Fruit fly (Drosophila melanogaster) whole organism, embryonic: ENCODE results near the gene CG2129.
A peak's percentile ranks its signal among the peaks of the same experiment; 100 is the strongest.

Experiments
- Adf1 ChIP-seq: fragments of 200-800 bp; sonication (Bioruptor generic); IDR thresholded peaks from 2 replicates; pipeline ENCODE4 v1.3.6; 2022; ENCODE audit warnings: missing biosample characterization, missing genetic modification characterization
- CG1024 ChIP-seq: fragments of 200-800 bp; sonication (Bioruptor generic); IDR thresholded peaks from 2 replicates; pipeline ENCODE4 v1.3.6; 2022; ENCODE audit warnings: missing biosample characterization, missing genetic modification characterization
- CG12071 ChIP-seq: fragments of 200-800 bp; sonication (Bioruptor generic); optimal IDR thresholded peaks from 3 replicates; lab custom pipeline; 2018; ENCODE audit warnings: missing biosample characterization, mild to moderate bottlenecking, missing genetic modification characterization
- CG12236 ChIP-seq: fragments of 200-800 bp; sonication (Bioruptor generic); optimal IDR thresholded peaks from 2 replicates; lab custom pipeline; 2016; ENCODE audit warnings: missing biosample characterization, missing genetic modification characterization
- CG13775 ChIP-seq: fragments of 200-800 bp; sonication (Bioruptor generic); optimal IDR thresholded peaks from 3 replicates; lab custom pipeline; 2017; ENCODE audit warnings: missing biosample characterization, mild to moderate bottlenecking, missing genetic modification characterization
- CG13894 ChIP-seq: fragments of 200-800 bp; sonication (Bioruptor generic); optimal IDR thresholded peaks from 3 replicates; lab custom pipeline; 2018; ENCODE audit warnings: missing biosample characterization, mild to moderate bottlenecking, missing genetic modification characterization, moderate library complexity
- CG14050 ChIP-seq: fragments of 200-800 bp; sonication (Bioruptor generic); IDR thresholded peaks from 3 replicates; pipeline ENCODE4 v1.3.6; 2022; ENCODE audit warnings: missing biosample characterization, missing genetic modification characterization
- CG15011 ChIP-seq: fragments of 200-800 bp; sonication (Bioruptor generic); optimal IDR thresholded peaks from 3 replicates; lab custom pipeline; 2018; ENCODE audit warnings: missing biosample characterization, mild to moderate bottlenecking, missing genetic modification characterization
- CG15073 ChIP-seq: fragments of 200-800 bp; sonication (Bioruptor generic); optimal IDR thresholded peaks from 2 replicates; lab custom pipeline; 2016; ENCODE audit warnings: missing biosample characterization, missing genetic modification characterization
- CG15696 ChIP-seq: fragments of 200-800 bp; sonication (Bioruptor generic); optimal IDR thresholded peaks from 2 replicates; lab custom pipeline; 2019; ENCODE audit warnings: missing biosample characterization, mild to moderate bottlenecking, missing genetic modification characterization, moderate library complexity
- CG1603 ChIP-seq: fragments of 200-800 bp; sonication (Bioruptor generic); optimal IDR thresholded peaks from 2 replicates; lab custom pipeline; 2019; ENCODE audit warnings: missing biosample characterization, mild to moderate bottlenecking, missing genetic modification characterization, moderate library complexity
- CG1647 ChIP-seq: fragments of 200-800 bp; sonication (Bioruptor generic); optimal IDR thresholded peaks from 3 replicates; lab custom pipeline; 2016; ENCODE audit warnings: missing biosample characterization, missing genetic modification characterization
- CG16815 ChIP-seq: fragments of 200-800 bp; sonication (Bioruptor generic); optimal IDR thresholded peaks from 3 replicates; lab custom pipeline; 2017; ENCODE audit warnings: missing biosample characterization, mild to moderate bottlenecking, missing genetic modification characterization
- CG17568 ChIP-seq: fragments of 200-800 bp; sonication (Bioruptor generic); optimal IDR thresholded peaks from 2 replicates; lab custom pipeline; 2018; ENCODE audit warnings: missing biosample characterization, mild to moderate bottlenecking, missing genetic modification characterization, moderate library complexity
- CG2678 ChIP-seq: fragments of 200-800 bp; sonication (Bioruptor generic); optimal IDR thresholded peaks from 3 replicates; lab custom pipeline; 2019; ENCODE audit warnings: missing biosample characterization, mild to moderate bottlenecking, missing genetic modification characterization, moderate library complexity
- CG3726 ChIP-seq: fragments of 200-800 bp; sonication (Bioruptor generic); IDR thresholded peaks from 3 replicates; pipeline ENCODE4, ENCODE4 v1.3.6; 2022; ENCODE audit warnings: missing biosample characterization, missing genetic modification characterization
- CG4282 ChIP-seq: fragments of 200-800 bp; sonication (Bioruptor generic); optimal IDR thresholded peaks from 2 replicates; lab custom pipeline; 2016; ENCODE audit warnings: missing biosample characterization, missing genetic modification characterization
- CG4404 ChIP-seq: fragments of 200-800 bp; sonication (Bioruptor generic); IDR thresholded peaks from 2 replicates; pipeline ENCODE4 v1.3.6; 2022; ENCODE audit warnings: missing biosample characterization, missing genetic modification characterization
- CG4617 ChIP-seq: fragments of 200-800 bp; sonication (Bioruptor generic); optimal IDR thresholded peaks from 3 replicates; lab custom pipeline; 2016; ENCODE audit warnings: missing biosample characterization, missing genetic modification characterization, borderline replicate concordance
- CG4730 ChIP-seq: fragments of 200-800 bp; sonication (Bioruptor generic); IDR thresholded peaks from 2 replicates; pipeline ENCODE4 v1.3.6; 2022; ENCODE audit warnings: missing biosample characterization, missing genetic modification characterization
- CG6272 ChIP-seq: fragments of 200-800 bp; sonication (Bioruptor generic); IDR thresholded peaks from 2 replicates; pipeline ENCODE4 v1.3.6; 2022; ENCODE audit warnings: missing biosample characterization, missing genetic modification characterization
- CG7786 ChIP-seq: fragments of 200-800 bp; sonication (Bioruptor generic); optimal IDR thresholded peaks from 2 replicates; lab custom pipeline; 2016; ENCODE audit warnings: missing biosample characterization, missing genetic modification characterization
- CG9797 ChIP-seq: fragments of 200-800 bp; sonication (Bioruptor generic); optimal IDR thresholded peaks from 3 replicates; lab custom pipeline; 2018; ENCODE audit warnings: missing biosample characterization, mild to moderate bottlenecking, missing genetic modification characterization
- CoRest ChIP-seq: fragments of 200-800 bp; sonication (Bioruptor generic); optimal IDR thresholded peaks from 3 replicates; lab custom pipeline; 2018; ENCODE audit warnings: missing biosample characterization, mild to moderate bottlenecking, missing genetic modification characterization, moderate library complexity
- CrebB ChIP-seq: fragments of 200-800 bp; sonication (Bioruptor generic); optimal IDR thresholded peaks from 3 replicates; lab custom pipeline; 2018; ENCODE audit warnings: missing biosample characterization, mild to moderate bottlenecking, missing genetic modification characterization
- Ets97D ChIP-seq: fragments of 200-800 bp; sonication (Bioruptor generic); optimal IDR thresholded peaks from 3 replicates; lab custom pipeline; 2016; ENCODE audit warnings: missing biosample characterization, missing genetic modification characterization
- HLHmδ ChIP-seq: fragments of 200-800 bp; sonication (Bioruptor generic); optimal IDR thresholded peaks from 2 replicates; lab custom pipeline; 2018; ENCODE audit warnings: missing biosample characterization, mild to moderate bottlenecking, missing genetic modification characterization, moderate library complexity
- Hmr ChIP-seq: fragments of 200-800 bp; sonication (Bioruptor generic); optimal IDR thresholded peaks from 3 replicates; lab custom pipeline; 2017; ENCODE audit warnings: mild to moderate bottlenecking, missing biosample characterization, missing genetic modification reagents, missing genetic modification characterization
- Hr39 ChIP-seq: fragments of >200 bp; optimal IDR thresholded peaks from 2 replicates; lab custom pipeline; 2017
- MBD-R2 ChIP-seq: fragments of 200-800 bp; sonication (Bioruptor generic); IDR thresholded peaks from 2 replicates; pipeline ENCODE4 v1.3.6; 2022; ENCODE audit warnings: missing biosample characterization, missing genetic modification characterization
- Nf-YB ChIP-seq: fragments of 200-800 bp; sonication (Bioruptor generic); optimal IDR thresholded peaks from 3 replicates; lab custom pipeline; 2019; ENCODE audit warnings: missing biosample characterization, mild to moderate bottlenecking, missing genetic modification characterization, moderate library complexity
- Rfx ChIP-seq: fragments of 200-800 bp; sonication (Bioruptor generic); IDR thresholded peaks from 2 replicates; pipeline ENCODE4 v1.3.6; 2022; ENCODE audit warnings: missing biosample characterization, missing genetic modification characterization
- Sin3A ChIP-seq: fragments of >200 bp; optimal IDR thresholded peaks from 2 replicates; lab custom pipeline; 2018
- ab ChIP-seq: fragments of 200-800 bp; sonication (Bioruptor generic); optimal IDR thresholded peaks from 2 replicates; lab custom pipeline; 2016; ENCODE audit warnings: missing biosample characterization, missing genetic modification characterization
- amos ChIP-seq: fragments of 200-800 bp; sonication (Bioruptor generic); IDR thresholded peaks from 2 replicates; pipeline ENCODE4 v1.3.6; 2022; ENCODE audit warnings: missing biosample characterization, missing genetic modification characterization; ENCODE audit not compliant: partially characterized antibody
- aop ChIP-seq: fragments of 200-800 bp; sonication (Bioruptor generic); IDR thresholded peaks from 2 replicates; pipeline ENCODE4 v1.3.6; 2022; ENCODE audit warnings: missing biosample characterization, missing genetic modification characterization
- cad ChIP-seq: fragments of >200 bp; optimal IDR thresholded peaks from 2 replicates; lab custom pipeline; 2017; ENCODE audit warnings: missing biosample characterization, missing genetic modification characterization
- cas ChIP-seq: fragments of 200-800 bp; sonication (Bioruptor generic); IDR thresholded peaks from 2 replicates; pipeline ENCODE4 v1.3.6; 2022; ENCODE audit warnings: missing biosample characterization, missing genetic modification characterization
- dmrt11E ChIP-seq: fragments of 200-800 bp; sonication (Bioruptor generic); optimal IDR thresholded peaks from 3 replicates; lab custom pipeline; 2018; ENCODE audit warnings: missing biosample characterization, mild to moderate bottlenecking, missing genetic modification characterization, moderate library complexity
- ewg ChIP-seq: fragments of 200-800 bp; sonication (Bioruptor generic); optimal IDR thresholded peaks from 3 replicates; lab custom pipeline; 2017; ENCODE audit warnings: mild to moderate bottlenecking, missing biosample characterization, missing genetic modification reagents, missing genetic modification characterization
- ftz-f1 ChIP-seq: fragments of 200-800 bp; sonication (Bioruptor generic); optimal IDR thresholded peaks from 2 replicates; lab custom pipeline; 2016; ENCODE audit warnings: missing biosample characterization, missing genetic modification characterization
- fu2 ChIP-seq: fragments of 200-800 bp; sonication (Bioruptor generic); optimal IDR thresholded peaks from 2 replicates; lab custom pipeline; 2016; ENCODE audit warnings: missing biosample characterization, missing genetic modification characterization
- oc ChIP-seq: fragments of 200-800 bp; sonication (Bioruptor generic); optimal IDR thresholded peaks from 2 replicates; lab custom pipeline; 2018; ENCODE audit warnings: missing biosample characterization, mild to moderate bottlenecking, missing genetic modification characterization, moderate library complexity
- psq ChIP-seq: fragments of 200-800 bp; sonication (Bioruptor generic); optimal IDR thresholded peaks from 2 replicates; lab custom pipeline; 2017; ENCODE audit warnings: missing biosample characterization, missing genetic modification characterization
- rib ChIP-seq: fragments of 200-800 bp; sonication (Bioruptor generic); IDR thresholded peaks from 2 replicates; pipeline ENCODE4 v1.3.6; 2022; ENCODE audit warnings: missing biosample characterization, missing genetic modification characterization
- row ChIP-seq: fragments of 200-800 bp; sonication (Bioruptor generic); IDR thresholded peaks from 3 replicates; pipeline ENCODE4 v1.3.6; 2022; ENCODE audit warnings: missing biosample characterization, missing genetic modification characterization
- sens-2 ChIP-seq: fragments of 200-800 bp; sonication (Bioruptor generic); IDR thresholded peaks from 2 replicates; pipeline ENCODE4 v1.3.6; 2022; ENCODE audit warnings: missing biosample characterization, missing genetic modification characterization
- sqz ChIP-seq: fragments of 200-800 bp; sonication (Bioruptor generic); optimal IDR thresholded peaks from 3 replicates; lab custom pipeline; 2018; ENCODE audit warnings: missing biosample characterization, mild to moderate bottlenecking, missing genetic modification characterization
- tgo ChIP-seq: fragments of 200-800 bp; sonication (Bioruptor generic); IDR thresholded peaks from 3 replicates; pipeline ENCODE4 v1.3.6; 2022; ENCODE audit warnings: missing biosample characterization, missing genetic modification characterization
- trem ChIP-seq: fragments of 200-800 bp; optimal IDR thresholded peaks from 3 replicates; lab custom pipeline; 2019; ENCODE audit warnings: missing biosample characterization, mild to moderate bottlenecking, missing genetic modification characterization, moderate library complexity
- vnd ChIP-seq: fragments of 200-800 bp; sonication (Bioruptor generic); IDR thresholded peaks from 3 replicates; pipeline ENCODE4 v1.3.6; 2022; ENCODE audit warnings: missing biosample characterization, missing genetic modification characterization; ENCODE audit not compliant: partially characterized antibody
- zfh2 ChIP-seq: fragments of 200-800 bp; sonication (Bioruptor generic); optimal IDR thresholded peaks from 2 replicates; lab custom pipeline; 2016; ENCODE audit warnings: missing biosample characterization, missing genetic modification characterization

Gene CG2129

DNA sequence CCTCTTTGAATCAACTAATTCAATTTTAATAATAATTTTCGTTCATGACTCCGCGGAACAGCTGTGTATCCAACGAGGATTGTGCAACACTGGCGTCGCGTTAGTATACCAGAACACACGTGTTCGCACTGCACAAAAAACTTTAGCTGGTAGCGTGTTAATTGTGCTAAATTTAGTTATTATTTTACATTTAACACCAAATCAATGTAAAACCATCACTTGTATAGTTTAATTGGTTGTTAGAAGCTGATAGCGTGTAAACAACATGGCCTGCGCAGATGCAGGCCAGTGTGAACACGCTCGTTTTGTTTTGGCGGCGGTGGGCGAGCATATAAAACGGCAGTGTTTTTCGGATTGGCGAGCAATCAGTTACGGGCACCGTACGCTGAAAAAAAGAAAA lies 11.7 kb downstream of the CG2129 start, which contains the start of the genes Traf6 and GIIIspla2 (continued):
- no peak for TF ChIP-seq oc
- TF ChIP-seq CG4404 (GFP tag; lab: Robert Waterston, UW) = peak; percentile 66
- peak; percentile 78 for TF ChIP-seq fu2 (GFP tag; lab: Kevin White, UChicago)
- no peak for TF ChIP-seq ab (GFP tag; lab: Kevin White, UChicago)
- peak; percentile 69 for TF ChIP-seq dmrt11E (tag; lab: Kevin White, UChicago)
- TF ChIP-seq aop (GFP tag; lab: Robert Waterston, UW) = no peak
- TF ChIP-seq tgo (GFP tag; lab: Robert Waterston, UW) = peak; percentile 74
- peak; percentile 87 for TF ChIP-seq Rfx (GFP tag; lab: Robert Waterston, UW)
- peak; percentile 95 for TF ChIP-seq MBD-R2 (GFP tag; lab: Robert Waterston, UW)
- no peak for TF ChIP-seq vnd (GFP tag; lab: Robert Waterston, UW)
- TF ChIP-seq CG4617 (GFP tag; lab: Kevin White, UChicago) = peak; percentile 57
- peak; percentile 67 for TF ChIP-seq CG6272 (GFP tag; lab: Robert Waterston, UW)
- TF ChIP-seq CG1024 = peak; percentile 27; the same call in 1 of the 2 replicates
- peak; percentile 66 for TF ChIP-seq CG16815
- TF ChIP-seq sqz (GFP tag; lab: Kevin White, UChicago) = no peak
- no peak for TF ChIP-seq amos (GFP tag; lab: Robert Waterston, UW)
- TF ChIP-seq CG12236 (GFP tag; lab: Kevin White, UChicago) = peak; percentile 11
- peak; percentile 39 for TF ChIP-seq psq (GFP tag; lab: Kevin White, UChicago)
- peak; percentile 90 for TF ChIP-seq CG1603 (tag; lab: Kevin White, UChicago)
- peak; percentile 61 for TF ChIP-seq Ets97D
- no peak for TF ChIP-seq Hr39
- TF ChIP-seq CG13775 (GFP tag; lab: Kevin White, UChicago) = peak; percentile 78
- TF ChIP-seq sens-2 (GFP tag; lab: Robert Waterston, UW) = no peak
- peak; percentile 73 for TF ChIP-seq zfh2 (GFP tag; lab: Kevin White, UChicago)
- TF ChIP-seq rib (GFP tag; lab: Robert Waterston, UW) = no peak
- TF ChIP-seq cas (GFP tag; lab: Robert Waterston, UW) = 0 out of 2 replicates have a peak, but pooled peaks have one; percentile 9
- TF ChIP-seq CG17568 (GFP tag; lab: Kevin White, UChicago) = no peak
- peak; percentile 44 for TF ChIP-seq CG4730 (GFP tag; lab: Robert Waterston, UW)
- TF ChIP-seq CG2678 (tag; lab: Kevin White, UChicago) = no peak
- no peak for TF ChIP-seq cad
- TF ChIP-seq CG9797 (GFP tag; lab: Kevin White, UChicago) = peak; percentile 45
- TF ChIP-seq Adf1 (GFP tag; lab: Robert Waterston, UW) = peak; percentile 48; the same call in 1 of the 2 replicates
- peak; percentile 62 for TF ChIP-seq CG1647 (GFP tag; lab: Kevin White, UChicago)
- peak; percentile 75 for TF ChIP-seq ewg
- TF ChIP-seq CG14050 = peak; percentile 72
- TF ChIP-seq Sin3A (lab: Kevin White, UChicago) = peak; percentile 75
- TF ChIP-seq ftz-f1 (GFP tag; lab: Kevin White, UChicago) = peak; percentile 41
- TF ChIP-seq trem (tag; lab: Kevin White, UChicago) = peak; percentile 83
- TF ChIP-seq CG12071 (GFP tag; lab: Kevin White, UChicago) = peak; percentile 31
- TF ChIP-seq CG4282 (GFP tag; lab: Kevin White, UChicago) = no peak
- TF ChIP-seq HLHmδ (GFP tag; lab: Kevin White, UChicago) = no peak
- no peak for TF ChIP-seq CG15073
- TF ChIP-seq CG3726 (GFP tag; lab: Robert Waterston, UW) = peak; percentile 10; the same call in 1 of the 3 replicates
- TF ChIP-seq CG15696 (tag; lab: Kevin White, UChicago) = peak; percentile 65
- no peak for TF ChIP-seq Hmr (GFP tag; lab: Kevin White, UChicago)
- TF ChIP-seq CoRest (tag; lab: Kevin White, UChicago) = peak; percentile 82
- TF ChIP-seq CG15011 = no peak
- peak; percentile 93 for TF ChIP-seq row (GFP tag; lab: Robert Waterston, UW)
- peak; percentile 72 for TF ChIP-seq CG7786 (GFP tag; lab: Kevin White, UChicago)
- TF ChIP-seq CrebB (tag; lab: Kevin White, UChicago) = peak; percentile 69
- peak; percentile 46 for TF ChIP-seq Nf-YB (GFP tag; lab: Kevin White, UChicago)
- no peak for TF ChIP-seq CG13894 (tag; lab: Kevin White, UChicago)
